Fruit fly (Drosophila melanogaster) whole organism, prepupa: ENCODE results near the gene Gr93d.
A peak's percentile ranks its signal among the peaks of the same experiment; 100 is the strongest.

Experiments used
- CG11294 ChIP-seq: fragments of 200-800 bp; sonication (Bioruptor generic); IDR thresholded peaks from 2 replicates; pipeline ENCODE4 v1.3.6; 2022; ENCODE audit warnings: missing biosample characterization, missing genetic modification characterization
- Ets96B ChIP-seq: fragments of 200-800 bp; optimal IDR thresholded peaks from 2 replicates; lab custom pipeline; 2019; ENCODE audit warnings: missing biosample characterization, mild to moderate bottlenecking, missing genetic modification characterization, moderate library complexity
- Met ChIP-seq: fragments of 200-800 bp; sonication (Bioruptor generic); optimal IDR thresholded peaks from 3 replicates; lab custom pipeline; 2016; ENCODE audit warnings: missing biosample characterization, missing genetic modification characterization
- Sox102F ChIP-seq: fragments of 200-800 bp; sonication (Bioruptor generic); optimal IDR thresholded peaks from 2 replicates; lab custom pipeline; 2016; ENCODE audit warnings: missing biosample characterization, mild to moderate bottlenecking, missing genetic modification characterization

DNA sequence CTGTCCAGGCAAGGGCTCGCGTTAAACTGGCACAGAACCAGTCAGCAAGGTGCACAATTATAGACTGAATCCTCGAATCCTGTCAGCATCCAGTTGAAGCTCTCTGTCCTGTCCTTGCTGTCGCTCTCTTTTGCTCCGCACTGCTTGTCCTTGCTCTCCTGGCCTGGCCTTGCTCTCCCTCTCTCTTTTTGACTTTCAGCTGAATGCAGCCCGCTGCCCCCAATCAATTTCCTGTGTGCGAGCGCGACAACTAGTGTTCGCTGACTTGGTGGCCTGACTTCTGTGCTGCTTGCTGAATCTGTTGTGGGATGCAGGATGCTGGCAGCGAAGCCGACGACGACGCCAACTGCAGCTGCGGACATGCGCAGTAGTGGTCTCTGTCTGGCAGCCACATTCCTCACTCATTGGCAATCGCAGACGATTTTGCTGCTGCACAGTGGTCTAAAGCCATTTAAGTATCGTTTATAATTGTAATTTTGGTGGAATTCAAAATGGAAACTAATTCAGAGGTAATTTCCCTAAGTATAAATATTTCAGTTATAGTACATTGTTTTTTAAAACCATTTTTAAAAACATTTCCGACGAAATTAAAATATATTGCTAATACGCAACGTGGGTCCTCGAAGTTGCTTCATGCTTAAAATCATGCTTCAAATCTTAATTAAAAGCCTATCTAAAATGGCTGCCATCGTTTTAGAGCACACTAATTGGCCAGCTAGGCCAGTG is 37.7 kb downstream of the Gr93d start:
- TF ChIP-seq Met (GFP tag; lab: Kevin White, UChicago) (peak; percentile 40), Sox102F (no peak), Ets96B (tag; lab: Kevin White, UChicago) (peak; percentile 35), CG11294 (GFP tag; lab: Robert Waterston, UW) (no peak)
